Fruit fly (Drosophila melanogaster): ENCODE data around the gene CG14626.

The CG14626 gene

DNA sequence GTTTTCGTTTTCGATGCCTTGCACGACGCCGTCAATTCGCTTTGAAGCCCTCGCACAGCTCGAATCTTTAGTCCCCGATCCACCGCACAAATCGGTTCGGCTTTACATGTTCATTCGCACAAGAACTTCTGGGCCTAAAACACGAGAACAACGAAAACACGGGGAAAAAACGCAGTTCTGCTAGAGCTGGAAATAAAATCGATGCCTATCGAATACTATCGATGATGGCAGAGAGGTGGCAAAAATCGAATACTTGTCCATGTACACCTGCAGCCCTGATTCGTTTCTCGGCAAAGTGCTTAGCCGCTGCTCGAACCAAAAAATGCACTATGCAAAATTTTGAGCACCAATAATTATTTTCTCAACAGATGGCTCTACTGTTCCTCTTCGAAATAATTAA, 51.9 kb downstream of the CG14626 start, which contains the start of gene CG3638:
Gene CG3638, minus strand, starts transcription at position 210 of the 400 bp plus-strand sequence.
- TF ChIP-seq CTCF (optimal IDR thresholded peaks at IDR 0.05), result peak; percentile 93 to 96
- TF ChIP-seq CG8478 (optimal IDR thresholded peaks at IDR 0.05), result no peak

Data from S2 (cell line).